Worm (Caenorhabditis elegans) whole organism, early embryonic: Measurements from ENCODE around the gene clec-67.

Experiments used
- aly-1 ChIP-seq: sonication (generic microtip); optimal IDR thresholded peaks from 2 replicates; lab custom pipeline; 2016; ENCODE audit warnings: missing genetic modification characterization, missing compliant biosample characterization
- ama-1 ChIP-seq: fragments of 150-350 bp; optimal IDR thresholded peaks from 2 replicates; lab custom pipeline; 2014
- ceh-36 ChIP-seq: sonication (generic microtip); optimal IDR thresholded peaks from 2 replicates; lab custom pipeline; 2016; ENCODE audit warnings: missing genetic modification characterization, inconsistent platforms, missing compliant biosample characterization
- flt-1 ChIP-seq: fragments of 200-800 bp; sonication (Bioruptor generic); IDR thresholded peaks from 2 replicates; pipeline ENCODE4 v1.3.6; 2022; ENCODE audit warnings: missing genetic modification characterization, missing compliant biosample characterization
- hmbx-1 ChIP-seq: sonication (generic microtip); optimal IDR thresholded peaks from 2 replicates; lab custom pipeline; 2016; ENCODE audit warnings: mild to moderate bottlenecking, missing genetic modification characterization, missing compliant biosample characterization
- hnd-1 ChIP-seq: sonication (generic microtip); optimal IDR thresholded peaks from 2 replicates; lab custom pipeline; 2016; ENCODE audit warnings: missing genetic modification characterization, missing compliant biosample characterization
- pes-1 ChIP-seq: fragments of 200-800 bp; sonication (Bioruptor generic); IDR thresholded peaks from 2 replicates; pipeline ENCODE4 v1.3.6; 2022; ENCODE audit warnings: missing genetic modification reagents, missing genetic modification characterization, missing compliant biosample characterization
- scrt-1 ChIP-seq: fragments of 200-800 bp; sonication (Bioruptor generic); IDR thresholded peaks from 2 replicates; pipeline ENCODE4 v1.3.6; 2022; ENCODE audit warnings: missing genetic modification characterization, missing compliant biosample characterization
- tra-4 ChIP-seq: sonication (generic microtip); optimal IDR thresholded peaks from 2 replicates; lab custom pipeline; 2017; ENCODE audit warnings: missing genetic modification characterization, missing compliant biosample characterization

ce11 chrIV:3894004-3894480, 27.9 kb upstream of the clec-67 start, which contains the start of gene F56D6.8:
- TF ChIP-seq flt-1 (GFP tag; lab: Robert Waterston, UW) (no peak), ama-1 (lab: Kevin White, UChicago) (no peak), scrt-1 (GFP tag; lab: Robert Waterston, UW) (no peak), tra-4 (no peak), hnd-1 (tag; lab: Kevin White, UChicago) (no peak), hmbx-1 (no peak), ceh-36 (tag; lab: Kevin White, UChicago) (no peak), aly-1 (no peak), pes-1 (GFP tag; lab: Robert Waterston, UW) (no peak)
